Worm (Caenorhabditis elegans): ENCODE results near the gene ssp-34.

Gene ssp-34

DNA sequence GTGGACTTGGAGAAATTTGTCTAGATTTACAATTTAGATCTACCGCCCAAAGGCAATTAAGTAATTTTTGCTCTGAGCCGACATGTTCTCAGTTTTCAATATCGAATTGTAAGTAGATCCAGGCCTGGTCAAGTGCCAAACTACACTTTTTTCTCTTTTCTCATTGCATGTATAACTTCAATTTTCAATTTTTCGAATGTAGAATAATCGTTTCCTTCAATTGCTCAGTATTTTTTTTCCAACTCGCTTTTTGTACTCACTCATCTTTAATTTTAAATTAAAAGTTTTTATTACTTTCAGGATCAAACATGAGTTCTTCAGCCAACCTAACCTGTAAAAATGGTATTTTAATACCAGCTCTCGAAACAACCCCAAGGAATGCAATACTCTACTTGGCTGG lies 22.1 kb downstream of the ssp-34 start, which contains the start of gene ncx-3:
ncx-3 (plus strand) TSS at position 301 of the 400 bp plus-strand sequence.
- TF ChIP-seq hmbx-1 (tag; optimal IDR thresholded peaks at IDR 0.05) (no peak), ets-7 (tag; optimal IDR thresholded peaks at IDR 0.05) (no peak), tbx-11 (GFP tag; IDR thresholded peaks at IDR 0.05) (no peak), tra-4 (tag; optimal IDR thresholded peaks at IDR 0.05) (no peak), B0310.2 (tag; optimal IDR thresholded peaks at IDR 0.05) (no peak), flt-1 (GFP tag; IDR thresholded peaks at IDR 0.05) (no peak), scrt-1 (GFP tag; IDR thresholded peaks at IDR 0.05) (no peak), sea-1 (GFP tag; conservative IDR thresholded peaks at IDR 0.05) (no peak), aly-1 (tag; optimal IDR thresholded peaks at IDR 0.05) (no peak)

DNA sequence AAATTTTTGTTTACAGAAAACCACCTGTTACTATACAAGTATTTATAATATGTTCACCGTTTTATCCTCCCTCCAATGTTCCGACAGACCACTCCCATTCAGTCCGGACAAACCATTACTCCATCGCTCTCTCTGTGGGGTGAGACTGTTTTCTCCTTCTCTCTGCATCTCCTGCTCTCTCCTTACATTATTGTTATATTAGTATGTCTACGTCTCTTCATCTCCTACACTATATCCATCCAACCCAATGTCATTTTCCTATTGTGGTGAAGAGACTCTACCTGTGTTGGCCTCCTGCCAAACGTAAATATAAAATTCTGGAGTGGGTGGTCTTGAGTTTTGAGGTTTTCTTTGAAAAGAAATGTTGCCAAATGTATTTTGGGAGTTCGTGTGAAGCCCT lies 23.8 kb downstream of the ssp-34 start:
- TF ChIP-seq ceh-36 (tag; optimal IDR thresholded peaks at IDR 0.05): no peak
- TF ChIP-seq tbx-11 (GFP tag; IDR thresholded peaks at IDR 0.05): no peak
- no peak for TF ChIP-seq sea-1 (GFP tag; conservative IDR thresholded peaks at IDR 0.05)
- no peak for TF ChIP-seq ets-7 (tag; optimal IDR thresholded peaks at IDR 0.05)
- no peak for TF ChIP-seq flt-1 (GFP tag; IDR thresholded peaks at IDR 0.05)
- no peak for TF ChIP-seq F13C5.2 (tag; optimal IDR thresholded peaks at IDR 0.05)
- TF ChIP-seq tra-4 (tag; optimal IDR thresholded peaks at IDR 0.05): no peak
- TF ChIP-seq ceh-13 (GFP tag; optimal IDR thresholded peaks at IDR 0.05): no peak
- TF ChIP-seq hmg-4 (GFP tag; optimal IDR thresholded peaks at IDR 0.05): no peak
- no peak for TF ChIP-seq hmbx-1 (tag; optimal IDR thresholded peaks at IDR 0.05)
- no peak for TF ChIP-seq pes-1 (GFP tag; IDR thresholded peaks at IDR 0.05)
- TF ChIP-seq aly-1 (tag; optimal IDR thresholded peaks at IDR 0.05): no peak
- no peak for TF ChIP-seq ama-1 (optimal IDR thresholded peaks at IDR 0.05)
- no peak for TF ChIP-seq B0310.2 (tag; optimal IDR thresholded peaks at IDR 0.05)
- TF ChIP-seq hnd-1 (tag; optimal IDR thresholded peaks at IDR 0.05): no peak
- no peak for TF ChIP-seq tbx-37 (GFP tag; conservative IDR thresholded peaks at IDR 0.05)
- no peak for TF ChIP-seq scrt-1 (GFP tag; IDR thresholded peaks at IDR 0.05)

DNA sequence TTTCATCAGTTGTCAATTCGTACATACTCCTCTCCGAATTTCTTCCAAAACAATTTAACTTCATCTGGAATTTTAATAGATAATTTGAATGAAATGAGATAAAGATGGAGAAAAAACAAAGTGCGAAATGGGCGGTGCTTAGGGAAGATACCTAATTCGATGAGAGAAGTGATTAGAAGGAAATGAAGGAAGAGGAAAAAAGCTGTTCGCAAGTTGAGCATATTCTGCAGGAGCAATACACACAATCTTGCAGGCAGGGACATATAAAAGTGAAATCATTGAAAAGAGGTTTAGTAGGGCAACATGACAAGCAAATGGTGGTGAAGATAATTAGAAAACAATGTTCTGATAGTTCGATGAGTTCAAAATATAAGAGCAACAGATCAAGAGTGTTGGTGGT lies 26.7 kb downstream of the ssp-34 start, which contains the start of gene glb-21:
glb-21 (minus strand) TSS at position 66 of the 400 bp plus-strand sequence.
- no peak for TF ChIP-seq B0310.2 (tag; optimal IDR thresholded peaks at IDR 0.05)
- no peak for TF ChIP-seq ceh-36 (tag; optimal IDR thresholded peaks at IDR 0.05)
- no peak for TF ChIP-seq hmbx-1 (tag; optimal IDR thresholded peaks at IDR 0.05)
- TF ChIP-seq ceh-13 (GFP tag; optimal IDR thresholded peaks at IDR 0.05): no peak
- TF ChIP-seq tra-4 (tag; optimal IDR thresholded peaks at IDR 0.05): no peak
- no peak for TF ChIP-seq hmg-4 (GFP tag; optimal IDR thresholded peaks at IDR 0.05)
- TF ChIP-seq F13C5.2 (tag; optimal IDR thresholded peaks at IDR 0.05): no peak
- TF ChIP-seq ets-7 (tag; optimal IDR thresholded peaks at IDR 0.05): no peak
- no peak for TF ChIP-seq flt-1 (GFP tag; IDR thresholded peaks at IDR 0.05)
- no peak for TF ChIP-seq scrt-1 (GFP tag; IDR thresholded peaks at IDR 0.05)
- TF ChIP-seq tbx-37 (GFP tag; conservative IDR thresholded peaks at IDR 0.05): no peak
- TF ChIP-seq hnd-1 (tag; optimal IDR thresholded peaks at IDR 0.05): no peak
- no peak for TF ChIP-seq sea-1 (GFP tag; conservative IDR thresholded peaks at IDR 0.05)
- no peak for TF ChIP-seq aly-1 (tag; optimal IDR thresholded peaks at IDR 0.05)
- no peak for TF ChIP-seq tbx-11 (GFP tag; IDR thresholded peaks at IDR 0.05)
- no peak for TF ChIP-seq ama-1 (optimal IDR thresholded peaks at IDR 0.05)
- TF ChIP-seq pes-1 (GFP tag; IDR thresholded peaks at IDR 0.05): no peak

DNA sequence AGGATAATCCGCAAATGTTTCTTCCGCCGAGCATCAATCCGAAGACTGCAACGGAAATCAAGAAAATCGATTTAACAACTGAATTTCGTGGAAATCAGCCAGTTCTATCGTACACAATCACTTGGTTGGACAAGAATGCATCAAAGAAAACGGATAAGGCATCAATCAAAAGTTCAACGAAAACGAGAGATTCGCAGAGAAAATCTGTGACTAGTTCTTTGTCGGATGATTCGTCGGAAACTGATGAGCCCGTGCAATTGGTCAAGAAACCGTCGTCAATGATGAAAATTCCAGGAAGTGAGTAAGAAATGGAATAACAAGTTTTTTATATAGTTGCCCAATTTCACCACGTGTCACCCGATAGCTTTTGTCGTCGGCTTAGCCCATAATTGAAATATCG lies 32.3 kb downstream of the ssp-34 start, which contains the start of gene R102.6:
R102.6 (minus strand) TSS at position 101 of the 400 bp plus-strand sequence.
- no peak for TF ChIP-seq hmbx-1 (tag; optimal IDR thresholded peaks at IDR 0.05)
- no peak for TF ChIP-seq B0310.2 (tag; optimal IDR thresholded peaks at IDR 0.05)
- no peak for TF ChIP-seq ama-1 (optimal IDR thresholded peaks at IDR 0.05)
- TF ChIP-seq ceh-13 (GFP tag; optimal IDR thresholded peaks at IDR 0.05): no peak
- TF ChIP-seq aly-1 (tag; optimal IDR thresholded peaks at IDR 0.05): no peak
- TF ChIP-seq tra-4 (tag; optimal IDR thresholded peaks at IDR 0.05): no peak
- no peak for TF ChIP-seq flt-1 (GFP tag; IDR thresholded peaks at IDR 0.05)
- TF ChIP-seq pes-1 (GFP tag; IDR thresholded peaks at IDR 0.05): no peak
- no peak for TF ChIP-seq hnd-1 (tag; optimal IDR thresholded peaks at IDR 0.05)
- no peak for TF ChIP-seq tbx-11 (GFP tag; IDR thresholded peaks at IDR 0.05)
- no peak for TF ChIP-seq hmg-4 (GFP tag; optimal IDR thresholded peaks at IDR 0.05)

DNA sequence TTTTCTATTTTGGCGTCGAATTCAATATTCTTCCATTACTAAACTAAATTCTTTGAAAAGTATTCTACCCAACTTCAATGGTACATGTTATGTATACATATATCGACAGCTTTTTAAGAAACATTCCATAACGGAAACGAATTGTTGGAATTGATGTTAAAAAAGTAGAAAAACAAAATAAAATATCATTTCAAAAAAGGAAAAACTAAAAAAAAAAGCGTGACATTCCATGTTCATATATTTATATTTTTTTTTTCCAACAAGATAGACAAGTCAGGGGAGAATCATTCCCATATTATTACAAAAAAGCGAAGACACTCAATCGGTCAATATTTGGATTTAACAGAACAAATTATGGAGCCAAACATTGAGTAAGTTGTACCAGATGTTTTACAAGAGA lies 33.2 kb downstream of the ssp-34 start, which contains the start of gene R102.10:
R102.10 (plus strand) TSS at position 301 of the 400 bp plus-strand sequence.
- TF ChIP-seq ets-7 (tag; optimal IDR thresholded peaks at IDR 0.05) (no peak), flt-1 (GFP tag; IDR thresholded peaks at IDR 0.05) (no peak), ceh-36 (tag; optimal IDR thresholded peaks at IDR 0.05) (no peak), F13C5.2 (tag; optimal IDR thresholded peaks at IDR 0.05) (no peak), hmbx-1 (tag; optimal IDR thresholded peaks at IDR 0.05) (no peak), hmg-4 (GFP tag; optimal IDR thresholded peaks at IDR 0.05) (no peak), tra-4 (tag; optimal IDR thresholded peaks at IDR 0.05) (no peak), hnd-1 (tag; optimal IDR thresholded peaks at IDR 0.05) (no peak), sea-1 (GFP tag; conservative IDR thresholded peaks at IDR 0.05) (no peak), scrt-1 (GFP tag; IDR thresholded peaks at IDR 0.05) (no peak), tbx-11 (GFP tag; IDR thresholded peaks at IDR 0.05) (no peak), tbx-37 (GFP tag; conservative IDR thresholded peaks at IDR 0.05) (no peak)

DNA sequence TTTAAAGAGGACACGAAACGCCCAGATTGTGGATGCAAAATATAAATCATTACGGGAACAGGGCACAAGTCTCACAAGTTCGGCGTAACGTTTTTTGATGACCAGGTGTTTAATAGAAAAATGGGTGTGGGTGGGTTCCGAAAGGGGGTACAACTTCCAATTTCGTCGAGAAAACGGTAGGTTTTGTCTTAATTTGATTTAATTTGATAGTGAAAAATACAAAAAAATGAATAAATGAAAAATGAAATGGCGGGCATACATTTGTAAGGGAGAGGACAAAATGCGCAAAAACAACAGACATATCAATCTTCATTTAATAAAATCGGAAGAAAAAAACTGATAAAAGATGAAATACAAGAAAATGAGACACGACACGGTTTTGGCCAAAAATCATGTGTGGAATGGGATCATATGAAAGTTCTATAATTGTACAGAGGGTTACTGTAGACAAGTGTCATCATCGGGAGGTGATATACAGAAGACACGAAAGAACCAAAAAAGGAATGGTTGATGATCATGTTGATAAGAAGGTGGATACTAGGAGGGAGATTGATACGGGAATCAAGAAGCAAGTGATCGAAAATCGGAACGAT lies 36.4 kb downstream of the ssp-34 start:
- TF ChIP-seq hnd-1 (tag; optimal IDR thresholded peaks at IDR 0.05) (no peak), ceh-13 (GFP tag; optimal IDR thresholded peaks at IDR 0.05) (no peak), ceh-36 (tag; optimal IDR thresholded peaks at IDR 0.05) (no peak), tbx-37 (GFP tag; conservative IDR thresholded peaks at IDR 0.05) (no peak), ets-7 (tag; optimal IDR thresholded peaks at IDR 0.05) (no peak), tra-4 (tag; optimal IDR thresholded peaks at IDR 0.05) (no peak), aly-1 (tag; optimal IDR thresholded peaks at IDR 0.05) (no peak), flt-1 (GFP tag; IDR thresholded peaks at IDR 0.05) (no peak), sea-1 (GFP tag; conservative IDR thresholded peaks at IDR 0.05) (no peak), pes-1 (GFP tag; IDR thresholded peaks at IDR 0.05) (no peak), ama-1 (optimal IDR thresholded peaks at IDR 0.05) (no peak), hmbx-1 (tag; optimal IDR thresholded peaks at IDR 0.05) (no peak), hmg-4 (GFP tag; optimal IDR thresholded peaks at IDR 0.05) (no peak), scrt-1 (GFP tag; IDR thresholded peaks at IDR 0.05) (no peak), tbx-11 (GFP tag; IDR thresholded peaks at IDR 0.05) (no peak), F13C5.2 (tag; optimal IDR thresholded peaks at IDR 0.05) (no peak)

DNA sequence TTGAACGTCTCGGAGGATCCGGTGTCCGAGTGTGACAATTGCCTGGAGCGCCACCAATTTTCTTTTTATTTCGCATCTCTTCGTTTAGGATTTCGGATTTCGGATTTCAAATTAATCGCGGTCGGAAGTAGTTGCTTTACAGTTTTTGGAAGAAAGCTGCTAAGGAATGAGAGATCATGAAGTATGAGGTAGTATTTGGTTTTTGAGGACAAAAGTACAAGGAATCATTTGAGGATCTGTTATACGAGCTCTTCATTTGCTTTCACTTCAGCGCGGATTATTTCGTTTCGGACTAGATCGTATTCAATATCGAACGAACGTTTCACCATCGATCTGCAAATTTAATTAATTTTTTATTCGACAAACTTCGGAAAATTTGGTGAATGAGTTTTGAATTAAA lies 38.7 kb downstream of the ssp-34 start, which contains the start of gene R102.11:
R102.11 (minus strand) TSS at position 101 of the 400 bp plus-strand sequence.
- TF ChIP-seq tra-4 (tag; optimal IDR thresholded peaks at IDR 0.05) (no peak), hmbx-1 (tag; optimal IDR thresholded peaks at IDR 0.05) (no peak), ceh-13 (GFP tag; optimal IDR thresholded peaks at IDR 0.05) (no peak), scrt-1 (GFP tag; IDR thresholded peaks at IDR 0.05) (no peak), B0310.2 (tag; optimal IDR thresholded peaks at IDR 0.05) (no peak), F13C5.2 (tag; optimal IDR thresholded peaks at IDR 0.05) (no peak), ama-1 (optimal IDR thresholded peaks at IDR 0.05) (no peak)
